Worm (Caenorhabditis elegans): ENCODE data around the gene Y25C1A.6.

DNA sequence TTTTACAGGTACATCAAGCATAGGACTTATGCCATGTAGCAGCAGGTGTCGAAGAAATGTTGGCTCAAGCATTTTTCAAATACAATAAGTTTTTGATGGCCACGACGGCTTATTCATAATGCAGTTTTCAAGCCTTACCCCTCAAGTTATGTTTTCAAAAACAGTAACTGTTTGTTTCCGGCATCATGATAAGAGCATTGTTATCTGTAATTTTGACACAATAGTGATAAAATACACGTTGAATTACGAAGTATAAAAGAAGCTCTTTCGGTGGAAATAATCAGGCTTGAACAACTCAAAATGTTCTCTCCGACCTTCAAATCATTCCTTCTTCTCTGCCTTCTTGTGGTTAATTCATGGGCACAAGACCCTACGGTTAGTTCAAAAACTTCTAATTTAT is 41.1 kb downstream of the Y25C1A.6 start, which contains the start of gene clec-121:
- TF ChIP-seq unc-62 (GFP tag; optimal IDR thresholded peaks at IDR 0.05) (no peak), daf-12 (tag; optimal IDR thresholded peaks at IDR 0.05) (no peak), ama-1 (optimal IDR thresholded peaks at IDR 0.05) (no peak), lin-15B (tag; optimal IDR thresholded peaks at IDR 0.05) (no peak), egl-27 (tag; optimal IDR thresholded peaks at IDR 0.05) (no peak)

Data from whole organism, L3 larva.